Worm (Caenorhabditis elegans) whole organism, L3 larva: ENCODE measurements around the gene txt-14.

ENCODE experiments used
- ZK546.5 ChIP-seq: sonication (generic microtip); optimal IDR thresholded peaks from 2 replicates; lab custom pipeline; 2017; ENCODE audit warnings: missing biosample characterization, missing genetic modification characterization
- aly-2 ChIP-seq: fragments of 150-350 bp; optimal IDR thresholded peaks from 2 replicates; lab custom pipeline; 2014; ENCODE audit warnings: missing biosample characterization, missing genetic modification characterization
- ceh-28 ChIP-seq: fragments of 150-350 bp; optimal IDR thresholded peaks from 2 replicates; lab custom pipeline; 2014; ENCODE audit warnings: missing biosample characterization, missing genetic modification reagents, missing genetic modification characterization
- ceh-82 ChIP-seq: fragments of 150-350 bp; optimal IDR thresholded peaks from 2 replicates; lab custom pipeline; 2014; ENCODE audit warnings: missing biosample characterization, missing genetic modification characterization
- daf-12 ChIP-seq: fragments of 150-350 bp; optimal IDR thresholded peaks from 2 replicates; lab custom pipeline; 2014; ENCODE audit warnings: missing biosample characterization, missing genetic modification reagents, missing genetic modification characterization
- egl-5 ChIP-seq: fragments of 150-350 bp; optimal IDR thresholded peaks from 2 replicates; lab custom pipeline; 2017; ENCODE audit warnings: missing biosample characterization, missing genetic modification reagents, missing genetic modification characterization, inconsistent platforms
- elt-1 ChIP-seq: fragments of 150-350 bp; optimal IDR thresholded peaks from 2 replicates; lab custom pipeline; 2014; ENCODE audit warnings: missing biosample characterization, missing genetic modification characterization
- hmg-11 ChIP-seq: sonication (generic microtip); optimal IDR thresholded peaks from 2 replicates; lab custom pipeline; 2016; ENCODE audit warnings: missing genetic modification characterization, missing compliant biosample characterization
- mml-1 ChIP-seq: fragments of 150-350 bp; sonication (generic microtip); optimal IDR thresholded peaks from 3 replicates; lab custom pipeline; 2014; ENCODE audit warnings: missing biosample characterization, missing genetic modification characterization
- nfya-1 ChIP-seq: sonication (generic microtip); optimal IDR thresholded peaks from 2 replicates; lab custom pipeline; 2017; ENCODE audit warnings: missing genetic modification characterization, mild to moderate bottlenecking, missing compliant biosample characterization, antibody characterized with exemption, moderate library complexity; ENCODE audit not compliant: insufficient read depth
- nhr-12 ChIP-seq: fragments of 150-350 bp; optimal IDR thresholded peaks from 2 replicates; lab custom pipeline; 2014; ENCODE audit warnings: missing biosample characterization, missing genetic modification characterization
- nhr-23 ChIP-seq: fragments of 150-350 bp; optimal IDR thresholded peaks from 2 replicates; lab custom pipeline; 2014; ENCODE audit warnings: missing biosample characterization, missing genetic modification reagents, missing genetic modification characterization
- nhr-25 ChIP-seq: sonication (generic microtip); optimal IDR thresholded peaks from 2 replicates; lab custom pipeline; 2017; ENCODE audit warnings: missing biosample characterization, missing genetic modification characterization
- nhr-28 ChIP-seq: fragments of 150-350 bp; optimal IDR thresholded peaks from 2 replicates; lab custom pipeline; 2014; ENCODE audit warnings: missing biosample characterization, missing genetic modification characterization
- nhr-43 ChIP-seq: sonication (generic microtip); optimal IDR thresholded peaks from 2 replicates; lab custom pipeline; 2016; ENCODE audit warnings: mild to moderate bottlenecking, missing genetic modification characterization, missing compliant biosample characterization; ENCODE audit not compliant: poor library complexity, severe bottlenecking
- nhr-76 ChIP-seq: fragments of 150-350 bp; sonication (generic microtip); optimal IDR thresholded peaks from 5 replicates; lab custom pipeline; 2014; ENCODE audit warnings: missing biosample characterization, missing genetic modification characterization
- sea-2 ChIP-seq: fragments of 150-350 bp; sonication (generic microtip); optimal IDR thresholded peaks from 4 replicates; lab custom pipeline; 2014; ENCODE audit warnings: missing biosample characterization, missing genetic modification reagents, missing genetic modification characterization
- snpc-4 ChIP-seq: fragments of 150-350 bp; optimal IDR thresholded peaks from 2 replicates; lab custom pipeline; 2014; ENCODE audit warnings: missing biosample characterization, missing genetic modification characterization
- tbx-2 ChIP-seq: sonication (generic microtip); optimal IDR thresholded peaks from 2 replicates; lab custom pipeline; 2016; ENCODE audit warnings: mild to moderate bottlenecking, missing genetic modification characterization, missing compliant biosample characterization
- zag-1 ChIP-seq: fragments of 150-350 bp; optimal IDR thresholded peaks from 2 replicates; lab custom pipeline; 2014; ENCODE audit warnings: missing biosample characterization, missing genetic modification characterization
- ztf-11 ChIP-seq: fragments of 150-350 bp; optimal IDR thresholded peaks from 2 replicates; lab custom pipeline; 2014; ENCODE audit warnings: missing biosample characterization, missing genetic modification characterization
- ztf-4 ChIP-seq: fragments of 150-350 bp; optimal IDR thresholded peaks from 2 replicates; lab custom pipeline; 2014; ENCODE audit warnings: missing biosample characterization, missing genetic modification characterization

txt-14 gene

ce11 chrV:18616287-18616686, 33.8 kb downstream of the txt-14 start, which contains the start of gene nhr-70:
TSS of gene nhr-70 (plus strand) at chrV:18616587.
- TF ChIP-seq zag-1 (tag; lab: Kevin White, UChicago) = no peak

ce11 chrV:18622462-18622861, 40.0 kb downstream of the txt-14 start, which contains the start of gene Y69H2.1:
TSS of gene Y69H2.1 (minus strand) at chrV:18622562.
- TF ChIP-seq nhr-28 (tag; lab: Kevin White, UChicago) = no peak
- TF ChIP-seq nhr-25 = no peak
- no peak for TF ChIP-seq ZK546.5 (tag; lab: Kevin White, UChicago)
- no peak for TF ChIP-seq daf-12
- no peak for TF ChIP-seq hmg-11
- no peak for TF ChIP-seq nfya-1
- TF ChIP-seq ceh-28 (tag; lab: Kevin White, UChicago) = no peak
- no peak for TF ChIP-seq tbx-2 (tag; lab: Kevin White, UChicago)
- TF ChIP-seq nhr-43 (tag; lab: Kevin White, UChicago) = no peak
- no peak for TF ChIP-seq ceh-82 (tag; lab: Kevin White, UChicago)
- TF ChIP-seq nhr-76 = no peak
- no peak for TF ChIP-seq ztf-4
- no peak for TF ChIP-seq sea-2
- TF ChIP-seq egl-5 = no peak
- TF ChIP-seq elt-1 (tag; lab: Kevin White, UChicago) = no peak
- TF ChIP-seq aly-2 (tag; lab: Kevin White, UChicago) = no peak
- no peak for TF ChIP-seq ztf-11 (tag; lab: Kevin White, UChicago)
- TF ChIP-seq snpc-4 (tag; lab: Kevin White, UChicago) = no peak
- TF ChIP-seq mml-1 (tag; lab: Kevin White, UChicago) = no peak

ce11 chrV:18626764-18627163, 44.3 kb downstream of the txt-14 start, which contains the start of gene Y69H2.15:
TSS of gene Y69H2.15 (minus strand) at chrV:18626864.
- no peak for TF ChIP-seq egl-5
- TF ChIP-seq nhr-12 = no peak

- TF ChIP-seq nfya-1 (peak; percentile 3), ceh-28 (tag; lab: Kevin White, UChicago) (no peak), nhr-23 (tag; lab: Kevin White, UChicago) (no peak), nhr-12 (no peak), daf-12 (no peak)
Observed at ce11 chrV:18627445-18627844, 45.0 kb downstream of the txt-14 start.

- TF ChIP-seq ceh-28 (tag; lab: Kevin White, UChicago) (peak; percentile 93), sea-2 (no peak)
Observed at ce11 chrV:18628907-18629306, 46.4 kb downstream of the txt-14 start.

ce11 chrV:18631966-18632531, 49.6 kb downstream of the txt-14 start:
- TF ChIP-seq ZK546.5 (tag; lab: Kevin White, UChicago) (no peak), ceh-28 (tag; lab: Kevin White, UChicago) (peak; percentile 91)
